Fruit fly (Drosophila melanogaster) whole organism, prepupa: ENCODE data around the gene Kr-h2.
A peak's percentile ranks its signal among the peaks of the same experiment; 100 is the strongest.

Source experiments
- Blimp-1 ChIP-seq: fragments of 200-800 bp; sonication (Bioruptor generic); optimal IDR thresholded peaks from 3 replicates; lab custom pipeline; 2017; ENCODE audit warnings: missing biosample characterization, missing genetic modification characterization, mild to moderate bottlenecking, moderate library complexity, missing genetic modification reagents
- CG10669 ChIP-seq: fragments of 200-800 bp; sonication (Bioruptor generic); optimal IDR thresholded peaks from 3 replicates; lab custom pipeline; 2018; ENCODE audit warnings: missing biosample characterization, mild to moderate bottlenecking, missing genetic modification characterization, moderate library complexity
- CG11762 ChIP-seq: fragments of 200-800 bp; sonication (Bioruptor generic); optimal IDR thresholded peaks from 3 replicates; lab custom pipeline; 2016; ENCODE audit warnings: missing biosample characterization, missing genetic modification characterization; ENCODE audit not compliant: insufficient read depth
- CG11902 ChIP-seq: fragments of 200-800 bp; sonication (Bioruptor generic); optimal IDR thresholded peaks from 3 replicates; lab custom pipeline; 2016; ENCODE audit warnings: missing biosample characterization, missing genetic modification characterization
- CG15336 ChIP-seq: fragments of 200-800 bp; sonication (Bioruptor generic); IDR thresholded peaks from 2 replicates; pipeline ENCODE4 v1.3.6; 2022; ENCODE audit warnings: missing biosample characterization, missing genetic modification characterization
- CG1621 ChIP-seq: fragments of 200-800 bp; sonication (Bioruptor generic); optimal IDR thresholded peaks from 3 replicates; lab custom pipeline; 2018; ENCODE audit warnings: missing biosample characterization, mild to moderate bottlenecking, missing genetic modification characterization
- CG16779 ChIP-seq: fragments of 200-800 bp; sonication (Bioruptor generic); optimal IDR thresholded peaks from 3 replicates; lab custom pipeline; 2017; ENCODE audit warnings: missing biosample characterization, mild to moderate bottlenecking, missing genetic modification characterization
- CG3032 ChIP-seq: fragments of 200-800 bp; optimal IDR thresholded peaks from 2 replicates; lab custom pipeline; 2019; ENCODE audit warnings: missing biosample characterization, mild to moderate bottlenecking, missing genetic modification characterization, moderate library complexity
- CG31627 ChIP-seq: fragments of 200-800 bp; sonication (Bioruptor generic); optimal IDR thresholded peaks from 3 replicates; lab custom pipeline; 2016; ENCODE audit warnings: missing biosample characterization, missing genetic modification characterization
- CG34406 ChIP-seq: fragments of 200-800 bp; sonication (Bioruptor generic); optimal IDR thresholded peaks from 3 replicates; lab custom pipeline; 2016; ENCODE audit warnings: missing biosample characterization, missing genetic modification characterization
- CG3919 ChIP-seq: fragments of 200-800 bp; sonication (Bioruptor generic); optimal IDR thresholded peaks from 3 replicates; lab custom pipeline; 2016; ENCODE audit warnings: missing biosample characterization, missing genetic modification characterization
- CG4318 ChIP-seq: fragments of 200-800 bp; sonication (Bioruptor generic); optimal IDR thresholded peaks from 3 replicates; lab custom pipeline; 2017; ENCODE audit warnings: missing biosample characterization, mild to moderate bottlenecking, missing genetic modification characterization
- CG6163 ChIP-seq: fragments of 200-800 bp; sonication (Bioruptor generic); IDR thresholded peaks from 3 replicates; pipeline ENCODE4 v1.3.6; 2022; ENCODE audit warnings: missing biosample characterization, missing genetic modification characterization
- CG6792 ChIP-seq: fragments of 200-800 bp; sonication (Bioruptor generic); optimal IDR thresholded peaks from 3 replicates; lab custom pipeline; 2016; ENCODE audit warnings: missing biosample characterization, missing genetic modification characterization
- CG6808 ChIP-seq: fragments of 200-800 bp; sonication (Bioruptor generic); optimal IDR thresholded peaks from 3 replicates; lab custom pipeline; 2017; ENCODE audit warnings: missing biosample characterization, missing genetic modification characterization, mild to moderate bottlenecking, moderate library complexity, missing genetic modification reagents
- CG6854 ChIP-seq: fragments of 200-800 bp; sonication (Bioruptor generic); optimal IDR thresholded peaks from 2 replicates; lab custom pipeline; 2017; ENCODE audit warnings: missing biosample characterization, mild to moderate bottlenecking, missing genetic modification characterization
- CG8119 ChIP-seq: fragments of 200-800 bp; sonication (Bioruptor generic); IDR thresholded peaks from 3 replicates; pipeline ENCODE4 v1.3.6; 2022; ENCODE audit warnings: missing biosample characterization, missing genetic modification characterization
- CG8632 ChIP-seq: fragments of 200-800 bp; sonication (Bioruptor generic); optimal IDR thresholded peaks from 3 replicates; lab custom pipeline; 2016; ENCODE audit warnings: missing biosample characterization, missing genetic modification characterization
- CG9139 ChIP-seq: fragments of 200-800 bp; sonication (Bioruptor generic); optimal IDR thresholded peaks from 3 replicates; lab custom pipeline; 2017; ENCODE audit warnings: missing biosample characterization, mild to moderate bottlenecking, missing genetic modification characterization
- Eip75B ChIP-seq: fragments of 200-800 bp; sonication (Bioruptor generic); optimal IDR thresholded peaks from 3 replicates; lab custom pipeline; 2016; ENCODE audit warnings: missing biosample characterization, missing genetic modification characterization
- Eip78C ChIP-seq: fragments of 200-800 bp; sonication (Bioruptor generic); peaks from one replicate; lab custom pipeline; 2016; ENCODE audit warnings: missing biosample characterization, missing genetic modification characterization
- Ets96B ChIP-seq: fragments of 200-800 bp; optimal IDR thresholded peaks from 2 replicates; lab custom pipeline; 2019; ENCODE audit warnings: missing biosample characterization, mild to moderate bottlenecking, missing genetic modification characterization, moderate library complexity
- Hr38 ChIP-seq: sonication (Bioruptor generic); optimal IDR thresholded peaks from 2 replicates; lab custom pipeline; 2016; ENCODE audit warnings: missing biosample characterization, missing genetic modification characterization
- Met ChIP-seq: fragments of 200-800 bp; sonication (Bioruptor generic); optimal IDR thresholded peaks from 3 replicates; lab custom pipeline; 2016; ENCODE audit warnings: missing biosample characterization, missing genetic modification characterization
- OdsH ChIP-seq: fragments of 200-800 bp; sonication (Bioruptor generic); optimal IDR thresholded peaks from 3 replicates; lab custom pipeline; 2016; ENCODE audit warnings: missing biosample characterization, missing genetic modification characterization
- Smox ChIP-seq: fragments of 200-800 bp; sonication (Bioruptor generic); optimal IDR thresholded peaks from 3 replicates; lab custom pipeline; 2016; ENCODE audit warnings: missing biosample characterization, missing genetic modification characterization
- Sox102F ChIP-seq: fragments of 200-800 bp; sonication (Bioruptor generic); optimal IDR thresholded peaks from 2 replicates; lab custom pipeline; 2016; ENCODE audit warnings: missing biosample characterization, mild to moderate bottlenecking, missing genetic modification characterization
- Sox14 ChIP-seq: fragments of 200-800 bp; sonication (Bioruptor generic); optimal IDR thresholded peaks from 3 replicates; lab custom pipeline; 2016; ENCODE audit warnings: missing biosample characterization, missing genetic modification characterization
- Sox15 ChIP-seq: fragments of 200-800 bp; sonication (Bioruptor generic); optimal IDR thresholded peaks from 3 replicates; lab custom pipeline; 2016; ENCODE audit warnings: missing biosample characterization, missing genetic modification characterization
- achi ChIP-seq: fragments of 200-800 bp; sonication (Bioruptor generic); optimal IDR thresholded peaks from 3 replicates; lab custom pipeline; 2016; ENCODE audit warnings: missing biosample characterization, missing genetic modification characterization
- acj6 ChIP-seq: fragments of 200-800 bp; sonication (Bioruptor generic); optimal IDR thresholded peaks from 3 replicates; lab custom pipeline; 2016; ENCODE audit warnings: missing biosample characterization, missing genetic modification characterization
- cyc ChIP-seq: fragments of 200-800 bp; sonication (Bioruptor generic); optimal IDR thresholded peaks from 3 replicates; lab custom pipeline; 2016; ENCODE audit warnings: missing biosample characterization, missing genetic modification characterization
- dsx ChIP-seq: fragments of 200-800 bp; optimal IDR thresholded peaks from 3 replicates; lab custom pipeline; 2019; ENCODE audit warnings: missing biosample characterization, mild to moderate bottlenecking, missing genetic modification characterization, moderate library complexity; ENCODE audit not compliant: poor library complexity, severe bottlenecking
- eg ChIP-seq: fragments of 200-800 bp; sonication (Bioruptor generic); IDR thresholded peaks from 3 replicates; pipeline ENCODE4 v1.3.6; 2022; ENCODE audit warnings: missing biosample characterization, missing genetic modification characterization
- esn ChIP-seq: fragments of 200-800 bp; sonication (Bioruptor generic); optimal IDR thresholded peaks from 2 replicates; lab custom pipeline; 2016; ENCODE audit warnings: missing biosample characterization, mild to moderate bottlenecking, missing genetic modification characterization, moderate library complexity
- fd59A ChIP-seq: fragments of 200-800 bp; sonication (Bioruptor generic); optimal IDR thresholded peaks from 2 replicates; lab custom pipeline; 2017; ENCODE audit warnings: missing biosample characterization, mild to moderate bottlenecking, missing genetic modification characterization, missing genetic modification reagents
- fkh ChIP-seq: fragments of 200-800 bp; sonication (Bioruptor generic); optimal IDR thresholded peaks from 3 replicates; lab custom pipeline; 2017; ENCODE audit warnings: missing biosample characterization, mild to moderate bottlenecking, missing genetic modification characterization, moderate library complexity
- pdm3 ChIP-seq: fragments of 200-800 bp; sonication (Bioruptor generic); optimal IDR thresholded peaks from 3 replicates; lab custom pipeline; 2016; ENCODE audit warnings: missing biosample characterization, missing genetic modification characterization
- spab ChIP-seq: fragments of 200-800 bp; sonication (Bioruptor generic); optimal IDR thresholded peaks from 2 replicates; lab custom pipeline; 2017; ENCODE audit warnings: missing biosample characterization, mild to moderate bottlenecking, missing genetic modification characterization, missing genetic modification reagents
- ss ChIP-seq, 2 experiments: fragments of 200-800 bp; sonication (Bioruptor generic); optimal IDR thresholded peaks; 2 replicates in 1 of 2; 3 replicates in 1 of 2; lab custom pipeline; 2017 to 2018; ENCODE audit warnings: mild to moderate bottlenecking in 2 of 2, missing biosample characterization in 2 of 2, missing genetic modification characterization in 2 of 2, moderate library complexity in 1 of 2
- svp ChIP-seq: fragments of 200-800 bp; sonication (Bioruptor generic); peaks from one replicate; lab custom pipeline; 2016; ENCODE audit warnings: missing biosample characterization, missing genetic modification characterization
- topi ChIP-seq: fragments of 200-800 bp; sonication (Bioruptor generic); optimal IDR thresholded peaks from 3 replicates; lab custom pipeline; 2016; ENCODE audit warnings: missing biosample characterization, missing genetic modification characterization

Gene Kr-h2

DNA sequence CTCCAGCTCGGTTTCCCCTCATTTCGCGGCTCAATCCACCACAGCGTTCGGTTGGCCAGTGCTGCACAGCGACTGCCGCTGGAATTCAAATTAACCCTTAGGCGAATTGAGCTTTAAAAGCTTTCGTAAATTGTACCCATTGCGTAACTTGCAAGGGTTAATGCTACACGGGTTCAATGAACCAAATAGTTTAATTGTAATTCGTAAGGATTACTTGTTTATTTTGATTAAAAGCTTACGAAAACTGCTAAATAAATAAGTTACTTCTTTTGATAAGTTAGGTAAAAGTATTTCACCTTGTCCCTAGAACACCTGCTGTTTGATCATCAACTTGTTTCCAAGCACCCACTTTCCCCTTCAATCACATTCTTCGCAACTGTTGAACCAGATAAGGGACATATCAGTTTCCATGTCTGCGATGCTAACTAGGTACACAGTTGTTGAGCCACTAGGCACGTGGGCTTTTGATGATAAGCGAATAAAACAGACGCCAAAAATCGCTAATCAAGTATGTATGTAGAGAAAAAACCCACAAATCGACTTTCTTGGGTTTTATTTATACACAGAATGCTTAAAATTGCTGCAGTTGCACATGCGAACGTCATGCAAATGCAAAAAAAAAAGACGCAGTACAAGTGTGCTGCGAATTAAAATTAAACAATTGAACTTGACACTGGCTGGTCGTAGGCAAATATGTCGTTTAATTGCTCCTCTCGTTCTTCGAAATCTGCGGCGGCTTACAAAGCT lies 24.6 kb upstream of the Kr-h2 start, which contains the start of gene Pfas (continued):
- TF ChIP-seq CG6792 (GFP tag; lab: Kevin White, UChicago) (peak; percentile 60), CG8119 (GFP tag; lab: Robert Waterston, UW) (no peak), CG6808 (GFP tag; lab: Kevin White, UChicago) (peak; percentile 76), svp (no peak), CG6163 (peak; percentile 52; the same call in 2 of the 3 replicates), pdm3 (GFP tag; lab: Kevin White, UChicago) (no peak), Met (no peak), cyc (GFP tag; lab: Kevin White, UChicago) (peak; percentile 52), Sox102F (GFP tag; lab: Kevin White, UChicago) (peak; percentile 71), Sox14 (GFP tag; lab: Kevin White, UChicago) (peak; percentile 65), CG6854 (GFP tag; lab: Kevin White, UChicago) (peak; percentile 26), CG11762 (GFP tag; lab: Kevin White, UChicago) (no peak), CG1621 (peak; percentile 50)

DNA sequence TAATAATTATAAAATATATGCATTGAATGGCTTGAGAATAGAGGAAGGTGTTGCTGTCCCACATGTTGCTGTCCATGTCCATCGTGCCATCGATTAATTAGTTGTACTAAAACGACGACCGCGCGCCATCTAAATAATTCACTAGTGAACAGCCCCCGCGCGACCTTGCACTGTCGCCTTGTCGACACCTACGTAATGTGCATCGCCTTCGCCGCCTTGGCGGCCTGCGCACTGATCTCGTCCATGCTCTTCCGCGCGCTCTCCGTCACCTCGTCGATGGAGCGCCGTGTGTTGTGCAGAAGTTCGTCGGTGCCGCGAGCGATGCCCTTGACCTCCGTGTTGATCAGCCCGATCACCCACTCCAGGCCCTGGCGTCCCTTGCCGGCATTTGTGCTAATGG lies 23.9 kb upstream of the Kr-h2 start:
- TF ChIP-seq CG6808 (GFP tag; lab: Kevin White, UChicago) (no peak), pdm3 (GFP tag; lab: Kevin White, UChicago) (no peak), CG3032 (tag; lab: Kevin White, UChicago) (no peak), Eip75B (GFP tag; lab: Kevin White, UChicago) (no peak), ss (GFP tag; optimal IDR thresholded peaks at IDR 0.05; lab: Kevin White, UChicago) (no peak), cyc (GFP tag; lab: Kevin White, UChicago) (no peak)
- TF ChIP-seq, all 60 proteins: peak for 0

DNA sequence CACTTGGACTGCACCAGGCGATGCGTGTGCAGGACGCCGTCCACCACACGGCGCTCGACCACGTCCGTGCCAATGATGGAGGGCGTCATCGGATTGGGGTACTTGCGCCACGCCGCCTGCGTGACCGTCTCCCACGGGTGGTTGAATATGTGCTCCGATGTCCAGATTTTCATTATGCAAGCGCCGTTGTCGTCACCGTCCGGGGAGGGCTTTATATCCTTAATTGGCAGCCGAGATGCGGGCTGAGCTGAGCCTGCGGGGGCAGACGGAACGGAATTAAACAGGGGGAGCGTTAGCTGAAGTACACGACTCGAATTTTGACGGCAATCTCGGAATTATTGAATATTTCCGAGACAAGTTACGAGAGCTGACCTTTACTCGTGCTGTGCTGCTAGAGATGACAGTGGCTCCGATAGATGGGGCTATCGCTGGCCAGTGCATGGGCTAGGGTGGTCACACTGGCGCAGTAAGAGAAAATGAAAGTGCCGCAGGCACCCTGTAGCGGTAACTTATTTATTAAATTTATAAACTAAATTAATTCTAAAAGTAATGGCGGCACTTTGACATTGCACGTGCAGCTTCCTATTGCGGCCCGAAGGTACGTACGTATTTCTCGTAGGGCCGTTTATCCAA lies 23.1 kb upstream of the Kr-h2 start, which contains the start of gene IPIP:
TSS of gene IPIP (plus strand) at position 475 of the 633 bp plus-strand sequence.
- TF ChIP-seq CG31627 (GFP tag; lab: Kevin White, UChicago) (peak; percentile 32), fd59A (GFP tag; lab: Kevin White, UChicago) (no peak), CG3032 (tag; lab: Kevin White, UChicago) (peak; percentile 15), Met (peak; percentile 7), CG34406 (GFP tag; lab: Kevin White, UChicago) (no peak), ss (GFP tag; optimal IDR thresholded peaks at IDR 0.05; lab: Kevin White, UChicago) (peak in 1 of 2 experiments; percentile 15), CG4318 (GFP tag; lab: Kevin White, UChicago) (no peak), Sox14 (GFP tag; lab: Kevin White, UChicago) (peak; percentile 29), acj6 (no peak), Eip78C (peak; percentile 43), CG6808 (GFP tag; lab: Kevin White, UChicago) (no peak), CG10669 (GFP tag; lab: Kevin White, UChicago) (no peak), CG11762 (GFP tag; lab: Kevin White, UChicago) (no peak), CG9139 (no peak), eg (GFP tag; lab: Robert Waterston, UW) (no peak; the same call in 2 of the 3 replicates), Ets96B (no peak), cyc (GFP tag; lab: Kevin White, UChicago) (peak; percentile 25), spab (GFP tag; lab: Kevin White, UChicago) (no peak), CG8119 (GFP tag; lab: Robert Waterston, UW) (no peak; the same call in 2 of the 3 replicates), achi (GFP tag; lab: Kevin White, UChicago) (no peak), Smox (GFP tag; lab: Kevin White, UChicago) (no peak), OdsH (GFP tag; lab: Kevin White, UChicago) (no peak), CG8632 (GFP tag; lab: Kevin White, UChicago) (no peak), CG15336 (GFP tag; lab: Robert Waterston, UW) (peak; percentile 32; the same call in 1 of the 2 replicates), topi (GFP tag; lab: Kevin White, UChicago) (peak; percentile 29), CG11902 (GFP tag; lab: Kevin White, UChicago) (no peak), Sox102F (GFP tag; lab: Kevin White, UChicago) (peak; percentile 28), fkh (no peak), CG3919 (GFP tag; lab: Kevin White, UChicago) (peak; percentile 62), CG16779 (tag; lab: Kevin White, UChicago) (no peak), CG6792 (GFP tag; lab: Kevin White, UChicago) (peak; percentile 11), esn (peak; percentile 26), Hr38 (no peak), Blimp-1 (GFP tag; lab: Kevin White, UChicago) (peak; percentile 51), Eip75B (GFP tag; lab: Kevin White, UChicago) (peak; percentile 17), Sox15 (no peak), CG1621 (peak; percentile 22), dsx (GFP tag; lab: Kevin White, UChicago) (no peak)
